Worm (Caenorhabditis elegans): ENCODE measurements around the gene lep-2.

lep-2 gene

DNA sequence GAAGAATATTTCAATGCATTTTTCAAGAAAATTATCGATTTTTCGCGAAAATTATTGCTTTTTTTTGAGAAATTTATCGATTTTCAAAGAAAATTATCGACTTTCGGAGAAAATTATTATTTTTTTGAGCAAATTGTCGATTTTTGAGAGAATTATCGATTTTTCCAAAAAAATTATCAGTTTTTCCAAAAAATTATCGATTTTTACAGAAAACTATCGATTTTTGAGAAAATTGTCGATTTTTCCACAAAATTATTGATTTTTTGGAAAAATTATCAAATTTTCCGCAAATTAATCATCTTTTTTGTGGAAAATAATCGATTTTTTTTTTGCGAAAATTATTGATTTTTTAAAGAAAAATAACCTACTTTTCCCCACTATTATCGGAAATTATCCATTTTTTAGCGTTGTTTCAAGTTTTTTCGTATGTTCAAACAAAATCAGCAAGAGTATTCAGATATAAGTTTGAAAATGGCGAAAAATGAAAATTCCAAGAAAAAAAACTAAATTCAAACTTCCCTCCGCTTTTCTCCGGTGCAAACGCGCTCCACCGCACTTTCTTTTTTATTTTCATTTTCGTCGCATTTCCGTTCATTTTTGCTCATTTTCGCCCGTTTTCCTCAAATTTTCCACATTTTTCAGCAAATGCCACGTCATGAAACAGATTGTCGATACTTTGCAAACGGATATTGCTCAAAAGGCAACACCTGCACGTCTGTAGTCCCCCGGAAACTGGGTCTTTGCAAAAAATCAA lies at the start of gene lep-2:
Gene lep-2, plus strand, starts transcription at position 637 of the 754 bp plus-strand sequence.
- TF ChIP-seq nhr-129 (tag; optimal IDR thresholded peaks at IDR 0.05) (peak; percentile 18), C34F6.9 (tag; optimal IDR thresholded peaks at IDR 0.05) (peak; percentile 38), lin-13 (GFP tag; optimal IDR thresholded peaks at IDR 0.05) (no peak), unc-55 (GFP tag; optimal IDR thresholded peaks at IDR 0.05) (peak; percentile 41), gmeb-1 (tag; optimal IDR thresholded peaks at IDR 0.05) (peak; percentile 90), sma-9 (GFP tag; optimal IDR thresholded peaks at IDR 0.05) (no peak), sma-9 (tag; optimal IDR thresholded peaks at IDR 0.05) (no peak), lsy-2 (tag; optimal IDR thresholded peaks at IDR 0.05) (peak; percentile 1 to 50), nhr-237 (tag; optimal IDR thresholded peaks at IDR 0.05) (no peak)

- TF ChIP-seq ama-1 (optimal IDR thresholded peaks at IDR 0.05) (no peak), fos-1 (tag; optimal IDR thresholded peaks at IDR 0.05) (peak; percentile 68)
Observed at ce11 chrIV:945601-946000, 46.5 kb upstream of the lep-2 start, which contains the start of gene faah-3. TSS of gene faah-3 (minus strand) at chrIV:945653.

ce11 chrIV:949940-950592 lies 42.0 kb upstream of the lep-2 start:
- no peak for TF ChIP-seq lin-39 (tag; optimal IDR thresholded peaks at IDR 0.05)

DNA sequence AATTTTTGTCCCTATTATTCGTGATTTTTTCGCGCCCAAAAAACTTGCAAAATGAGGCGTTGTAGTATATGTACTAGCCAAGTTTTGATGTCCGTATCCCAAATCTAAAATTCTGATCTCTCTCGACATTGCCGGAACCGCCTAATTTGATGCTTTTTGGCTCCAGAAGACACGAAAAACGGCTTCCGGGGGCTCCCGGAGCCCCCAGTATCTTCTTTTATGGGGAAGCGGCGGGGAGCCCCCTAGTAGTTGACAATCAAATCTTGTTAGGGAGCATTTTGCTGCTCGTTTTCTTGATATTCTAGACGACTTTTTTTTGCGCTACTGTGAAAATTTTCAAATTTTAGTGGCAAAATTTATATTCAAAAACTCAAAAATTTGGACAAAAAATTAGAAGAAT lies 40.5 kb upstream of the lep-2 start:
- TF ChIP-seq Y55F3AM.14 (GFP tag; optimal IDR thresholded peaks at IDR 0.05), result no peak
- no peak for TF ChIP-seq nhr-10 (tag; optimal IDR thresholded peaks at IDR 0.05)
- TF ChIP-seq ztf-11 (tag; optimal IDR thresholded peaks at IDR 0.05), result no peak

ce11 chrIV:953136-953535 lies 38.9 kb upstream of the lep-2 start:
- TF ChIP-seq unc-62 (GFP tag; optimal IDR thresholded peaks at IDR 0.05) (no peak), crh-2 (tag; optimal IDR thresholded peaks at IDR 0.05) (no peak)

- TF ChIP-seq ZK546.5 (tag; optimal IDR thresholded peaks at IDR 0.05) (no peak), nhr-12 (tag; optimal IDR thresholded peaks at IDR 0.05) (no peak), nhr-25 (tag; optimal IDR thresholded peaks at IDR 0.05) (peak; percentile 92), nhr-6 (tag; optimal IDR thresholded peaks at IDR 0.05) (peak; percentile 28), lsy-2 (tag; optimal IDR thresholded peaks at IDR 0.05) (peak in 1 of 2 experiments; percentile 72), F13H6.1 (tag; optimal IDR thresholded peaks at IDR 0.05) (peak; percentile 72), C34F6.9 (tag; optimal IDR thresholded peaks at IDR 0.05) (peak; percentile 52), nhr-77 (tag; optimal IDR thresholded peaks at IDR 0.05) (no peak), gmeb-1 (tag; optimal IDR thresholded peaks at IDR 0.05) (peak; percentile 52), ama-1 (optimal IDR thresholded peaks at IDR 0.05) (no peak), sma-3 (GFP tag; optimal IDR thresholded peaks at IDR 0.05) (peak; percentile 75), Y55F3AM.14 (GFP tag; optimal IDR thresholded peaks at IDR 0.05) (peak; percentile 19), unc-62 (GFP tag; optimal IDR thresholded peaks at IDR 0.05) (no peak), zag-1 (tag; optimal IDR thresholded peaks at IDR 0.05) (no peak), nhr-10 (tag; optimal IDR thresholded peaks at IDR 0.05) (no peak), nhr-129 (tag; optimal IDR thresholded peaks at IDR 0.05) (peak; percentile 78), sma-9 (GFP tag; optimal IDR thresholded peaks at IDR 0.05) (no peak), sma-9 (tag; optimal IDR thresholded peaks at IDR 0.05) (no peak), R02D3.7 (tag; optimal IDR thresholded peaks at IDR 0.05) (no peak), elt-1 (tag; optimal IDR thresholded peaks at IDR 0.05) (no peak), skn-1 (tag; optimal IDR thresholded peaks at IDR 0.05) (no peak), ztf-4 (tag; optimal IDR thresholded peaks at IDR 0.05) (peak; percentile 26), sem-4 (tag; optimal IDR thresholded peaks at IDR 0.05) (peak; percentile 11), fos-1 (tag; optimal IDR thresholded peaks at IDR 0.05) (peak; percentile 94), unc-55 (GFP tag; optimal IDR thresholded peaks at IDR 0.05) (no peak), nhr-23 (tag; optimal IDR thresholded peaks at IDR 0.05) (no peak), mdl-1 (tag; optimal IDR thresholded peaks at IDR 0.05) (peak in 1 of 2 experiments; percentile 22), elt-3 (tag; optimal IDR thresholded peaks at IDR 0.05) (no peak), blmp-1 (tag; optimal IDR thresholded peaks at IDR 0.05; ENCODE audit: insufficient read depth) (peak; percentile 31), nhr-237 (tag; optimal IDR thresholded peaks at IDR 0.05) (no peak), snpc-4 (tag; optimal IDR thresholded peaks at IDR 0.05) (peak; percentile 21), ztf-1 (GFP tag; conservative IDR thresholded peaks at IDR 0.05) (no peak), mbf-1 (tag; optimal IDR thresholded peaks at IDR 0.05) (no peak), nhr-21 (tag; optimal IDR thresholded peaks at IDR 0.05) (peak; percentile 16), mab-5 (tag; optimal IDR thresholded peaks at IDR 0.05) (peak; percentile 60), aly-2 (tag; optimal IDR thresholded peaks at IDR 0.05) (no peak), ceh-16 (tag; optimal IDR thresholded peaks at IDR 0.05) (peak; percentile 88)
Observed at ce11 chrIV:957820-958219, 34.3 kb upstream of the lep-2 start.

Measured in whole organism, L2 larva.